Worm (Caenorhabditis elegans): Measurements from ENCODE around the gene tag-325.

ce11 chrIII:4779855-4780254 lies 16.8 kb upstream of the tag-325 start, which contains the start of gene B0393.9:
- TF ChIP-seq dve-1 (tag; optimal IDR thresholded peaks at IDR 0.05; ENCODE audit: insufficient read depth) (peak; percentile 31), jun-1 (tag; optimal IDR thresholded peaks at IDR 0.05) (no peak), lsy-2 (tag; optimal IDR thresholded peaks at IDR 0.05) (no peak), R02D3.7 (tag; optimal IDR thresholded peaks at IDR 0.05) (no peak), ceh-82 (tag; optimal IDR thresholded peaks at IDR 0.05) (no peak), snpc-4 (tag; optimal IDR thresholded peaks at IDR 0.05) (no peak)

Data from whole organism, L4 larva.